Worm (Caenorhabditis elegans) whole organism, midembryonic: ENCODE results near the gene phat-8.

ENCODE experiments used
- cog-1 ChIP-seq: sonication (generic microtip); optimal IDR thresholded peaks from 2 replicates; lab custom pipeline; 2016; ENCODE audit warnings: missing genetic modification characterization, missing compliant biosample characterization
- flt-1 ChIP-seq: fragments of 200-800 bp; sonication (Bioruptor generic); IDR thresholded peaks from 2 replicates; pipeline ENCODE4 v1.3.6; 2022; ENCODE audit warnings: missing genetic modification characterization, missing compliant biosample characterization
- klf-2 ChIP-seq: fragments of 200-800 bp; sonication (Bioruptor generic); conservative IDR thresholded peaks from 2 replicates; pipeline ENCODE4 v1.3.6; 2022; ENCODE audit warnings: missing genetic modification reagents, missing genetic modification characterization, missing compliant biosample characterization
- med-1 ChIP-seq: sonication (generic microtip); optimal IDR thresholded peaks from 2 replicates; lab custom pipeline; 2017; ENCODE audit warnings: missing genetic modification characterization, mild to moderate bottlenecking, missing compliant biosample characterization, antibody characterized with exemption, missing genetic modification reagents; ENCODE audit not compliant: insufficient read depth
- tab-1 ChIP-seq: fragments of 200-800 bp; sonication (Bioruptor generic); IDR thresholded peaks from 2 replicates; pipeline ENCODE4 v1.3.6; 2022; ENCODE audit warnings: missing genetic modification characterization, missing compliant biosample characterization
- ztf-23 ChIP-seq: fragments of 200-800 bp; sonication (Bioruptor generic); IDR thresholded peaks from 2 replicates; pipeline ENCODE4 v1.3.6; 2022; ENCODE audit warnings: missing genetic modification reagents, missing genetic modification characterization, missing compliant biosample characterization
- ztf-29 ChIP-seq: fragments of 200-800 bp; sonication (Bioruptor generic); IDR thresholded peaks from 2 replicates; pipeline ENCODE4 v1.3.6; 2022; ENCODE audit warnings: missing genetic modification reagents, missing genetic modification characterization, missing compliant biosample characterization

DNA sequence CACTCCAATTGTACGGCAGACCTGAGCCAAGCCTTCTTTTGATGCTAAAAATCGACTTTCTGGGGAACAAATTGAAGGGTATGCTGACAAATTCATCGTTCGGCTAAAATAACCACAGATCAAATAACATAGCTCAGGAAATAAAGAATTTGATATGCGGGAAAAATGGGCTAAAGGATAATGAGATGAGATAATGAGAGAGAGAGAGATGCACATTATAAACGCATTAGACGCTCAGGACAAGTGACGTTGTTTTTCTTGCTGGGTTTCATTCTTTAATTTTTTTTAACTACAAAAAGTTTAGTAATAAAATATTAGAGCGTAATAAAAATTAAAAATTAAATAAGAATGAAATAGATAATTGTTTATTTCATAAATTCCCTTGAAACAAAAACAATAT, 43.0 kb downstream of the phat-8 start, which contains the start of gene srh-69:
- no peak for TF ChIP-seq flt-1 (GFP tag; lab: Robert Waterston, UW)
- TF ChIP-seq ztf-23 (GFP tag; lab: Robert Waterston, UW): no peak
- TF ChIP-seq tab-1: no peak
- no peak for TF ChIP-seq cog-1 (tag; lab: Kevin White, UChicago)
- TF ChIP-seq med-1: no peak
- no peak for TF ChIP-seq klf-2 (GFP tag; lab: Robert Waterston, UW)
- no peak for TF ChIP-seq ztf-29
